5 fruit fly cellular contexts compared by ENCODE assay signal in genomic region chr3R:24565748-24566239, dm6.
TF ChIP-seq lines count a peak whose summit lies in the region.

No protein-coding gene starts in this region.

TF ChIP-seq in whole organism, adult, 20 proteins besides CTCF, POLR2A, EP300 and RAD21 (continued from another document):
- TF ChIP-seq CG11617 (GFP tag; optimal IDR thresholded peaks at IDR 0.05; lab: Kevin White, UChicago) (peak; percentile 42), bab1 (GFP tag; optimal IDR thresholded peaks at IDR 0.05; lab: Kevin White, UChicago) (peak; percentile 76), CG14711 (tag; optimal IDR thresholded peaks at IDR 0.05; lab: Kevin White, UChicago) (peak; percentile 77)

TF ChIP-seq in whole organism, embryonic, 481 proteins besides CTCF, POLR2A, EP300 and RAD21 (continued from another document and continues in another):
- TF ChIP-seq z (GFP tag; IDR thresholded peaks at IDR 0.05; lab: Robert Waterston, UW), result peak; percentile 51; the same call in 1 of the 3 replicates
- TF ChIP-seq CG2875 (GFP tag; optimal IDR thresholded peaks at IDR 0.05; lab: Kevin White, UChicago), result peak; percentile 39
- TF ChIP-seq CG13424 (tag; optimal IDR thresholded peaks at IDR 0.05; lab: Kevin White, UChicago), result peak; percentile 50
- TF ChIP-seq grau (tag; optimal IDR thresholded peaks at IDR 0.05; lab: Kevin White, UChicago), result peak; percentile 51
- peak; percentile 88 for TF ChIP-seq kni (GFP tag; optimal IDR thresholded peaks at IDR 0.05; lab: Kevin White, UChicago)
- TF ChIP-seq Ravus (GFP tag; IDR thresholded peaks at IDR 0.05; lab: Robert Waterston, UW), result no peak
- no peak for TF ChIP-seq sc (optimal IDR thresholded peaks at IDR 0.05; lab: Kevin White, UChicago)
- TF ChIP-seq sc (GFP tag; optimal IDR thresholded peaks at IDR 0.05; lab: Kevin White, UChicago), result peak; percentile 25
- TF ChIP-seq ftz-f1 (GFP tag; optimal IDR thresholded peaks at IDR 0.05; lab: Kevin White, UChicago), result peak; percentile 92
- TF ChIP-seq CG10654 (GFP tag; optimal IDR thresholded peaks at IDR 0.05; lab: Kevin White, UChicago), result no peak
- no peak for TF ChIP-seq Gsc (GFP tag; IDR thresholded peaks at IDR 0.05; lab: Robert Waterston, UW)
- TF ChIP-seq run (tag; optimal IDR thresholded peaks at IDR 0.05; lab: Kevin White, UChicago), result peak; percentile 46
- TF ChIP-seq gem (tag; optimal IDR thresholded peaks at IDR 0.05; lab: Kevin White, UChicago), result peak; percentile 45
- no peak for TF ChIP-seq CG16779 (GFP tag; IDR thresholded peaks at IDR 0.05; lab: Robert Waterston, UW)
- no peak for TF ChIP-seq CG11696 (GFP tag; IDR thresholded peaks at IDR 0.05; lab: Robert Waterston, UW)
- no peak for TF ChIP-seq hb (GFP tag; IDR thresholded peaks at IDR 0.05; lab: Robert Waterston, UW; ENCODE audit: partially characterized antibody)
- TF ChIP-seq CG9797 (GFP tag; optimal IDR thresholded peaks at IDR 0.05; lab: Kevin White, UChicago), result no peak
- peak; percentile 32 for TF ChIP-seq pho (GFP tag; optimal IDR thresholded peaks at IDR 0.05; lab: Kevin White, UChicago)
- no peak for TF ChIP-seq ab (GFP tag; optimal IDR thresholded peaks at IDR 0.05; lab: Kevin White, UChicago)
- peak; percentile 71 for TF ChIP-seq odd (GFP tag; optimal IDR thresholded peaks at IDR 0.05; lab: Kevin White, UChicago)
- TF ChIP-seq CG6813 (GFP tag; optimal IDR thresholded peaks at IDR 0.05; lab: Kevin White, UChicago), result peak; percentile 83
- no peak for TF ChIP-seq HLHmδ (GFP tag; optimal IDR thresholded peaks at IDR 0.05; lab: Kevin White, UChicago)
- peak; percentile 36; the same call in 1 of the 2 replicates for TF ChIP-seq Drgx (GFP tag; IDR thresholded peaks at IDR 0.05; lab: Robert Waterston, UW)
- TF ChIP-seq row (GFP tag; IDR thresholded peaks at IDR 0.05; lab: Robert Waterston, UW), result peak; percentile 27; the same call in 1 of the 3 replicates
- TF ChIP-seq al (GFP tag; IDR thresholded peaks at IDR 0.05; lab: Robert Waterston, UW), result no peak
- TF ChIP-seq lbe (GFP tag; optimal IDR thresholded peaks at IDR 0.05; lab: Kevin White, UChicago), result peak; percentile 78
- TF ChIP-seq CG1602 (GFP tag; optimal IDR thresholded peaks at IDR 0.05; lab: Kevin White, UChicago), result peak; percentile 0
- TF ChIP-seq CG10462 (GFP tag; optimal IDR thresholded peaks at IDR 0.05; lab: Kevin White, UChicago), result peak; percentile 8
- no peak for TF ChIP-seq maf-S (GFP tag; optimal IDR thresholded peaks at IDR 0.05; lab: Kevin White, UChicago)
- TF ChIP-seq CG11723 (GFP tag; optimal IDR thresholded peaks at IDR 0.05; lab: Kevin White, UChicago), result peak; percentile 38
- TF ChIP-seq CG2889 (GFP tag; IDR thresholded peaks at IDR 0.05; lab: Robert Waterston, UW), result no peak
- TF ChIP-seq CG12769 (tag; optimal IDR thresholded peaks at IDR 0.05; lab: Kevin White, UChicago), result peak; percentile 48

TF ChIP-seq in whole organism, prepupa, 60 proteins besides CTCF, POLR2A, EP300 and RAD21 (continued from another document):
- TF ChIP-seq ss (GFP tag; optimal IDR thresholded peaks at IDR 0.05; lab: Kevin White, UChicago) (peak; percentile 63 to 80), svp (GFP tag; lab: Kevin White, UChicago) (peak; percentile 79), CG9139 (GFP tag; optimal IDR thresholded peaks at IDR 0.05; lab: Kevin White, UChicago) (peak; percentile 43), Eip75B (GFP tag; optimal IDR thresholded peaks at IDR 0.05; lab: Kevin White, UChicago) (peak; percentile 54), salr (GFP tag; optimal IDR thresholded peaks at IDR 0.05; lab: Kevin White, UChicago) (no peak), Eip93F (GFP tag; optimal IDR thresholded peaks at IDR 0.05; lab: Kevin White, UChicago) (peak; percentile 33), CG8632 (GFP tag; optimal IDR thresholded peaks at IDR 0.05; lab: Kevin White, UChicago) (peak; percentile 17), CG6808 (GFP tag; optimal IDR thresholded peaks at IDR 0.05; lab: Kevin White, UChicago) (peak; percentile 37), CG10631 (GFP tag; optimal IDR thresholded peaks at IDR 0.05; lab: Kevin White, UChicago) (peak; percentile 9), CG15336 (GFP tag; IDR thresholded peaks at IDR 0.05; lab: Robert Waterston, UW) (peak; percentile 62), Smox (GFP tag; optimal IDR thresholded peaks at IDR 0.05; lab: Kevin White, UChicago) (peak; percentile 12), Hr38 (GFP tag; optimal IDR thresholded peaks at IDR 0.05; lab: Kevin White, UChicago) (no peak), CG10669 (GFP tag; optimal IDR thresholded peaks at IDR 0.05; lab: Kevin White, UChicago) (no peak), Hr39 (GFP tag; optimal IDR thresholded peaks at IDR 0.05; lab: Kevin White, UChicago) (no peak), Lpt (GFP tag; optimal IDR thresholded peaks at IDR 0.05; lab: Kevin White, UChicago) (peak; percentile 16), spab (GFP tag; optimal IDR thresholded peaks at IDR 0.05; lab: Kevin White, UChicago) (peak; percentile 31), CG6854 (GFP tag; optimal IDR thresholded peaks at IDR 0.05; lab: Kevin White, UChicago) (no peak), fkh (GFP tag; optimal IDR thresholded peaks at IDR 0.05; lab: Kevin White, UChicago) (peak; percentile 97), OdsH (GFP tag; optimal IDR thresholded peaks at IDR 0.05; lab: Kevin White, UChicago) (no peak), CG34406 (GFP tag; optimal IDR thresholded peaks at IDR 0.05; lab: Kevin White, UChicago) (peak; percentile 3), fd85E (GFP tag; optimal IDR thresholded peaks at IDR 0.05; lab: Kevin White, UChicago) (peak; percentile 37)

TF ChIP-seq in whole organism, pupa, 21 proteins besides CTCF, POLR2A, EP300 and RAD21 (continued from another document):
- no peak for TF ChIP-seq CG9948 (tag; optimal IDR thresholded peaks at IDR 0.05; lab: Kevin White, UChicago)
TF ChIP-seq in whole organism, pupa: peak in this region for 10.

TF ChIP-seq in whole organism, wandering third instar larva, 38 proteins besides CTCF, POLR2A, EP300 and RAD21 (continued from another document):
- TF ChIP-seq Dif (GFP tag; optimal IDR thresholded peaks at IDR 0.05; lab: Kevin White, UChicago; ENCODE audit: partially characterized antibody) (peak; percentile 92), fru (GFP tag; optimal IDR thresholded peaks at IDR 0.05; lab: Kevin White, UChicago) (peak; percentile 37), CG32264 (GFP tag; optimal IDR thresholded peaks at IDR 0.05; lab: Kevin White, UChicago) (peak; percentile 12), rgr (GFP tag; optimal IDR thresholded peaks at IDR 0.05; lab: Kevin White, UChicago) (peak; percentile 63), Hnf4 (GFP tag; optimal IDR thresholded peaks at IDR 0.05; lab: Kevin White, UChicago) (peak; percentile 48), OdsH (GFP tag; optimal IDR thresholded peaks at IDR 0.05; lab: Kevin White, UChicago) (peak; percentile 66), Hr83 (GFP tag; optimal IDR thresholded peaks at IDR 0.05; lab: Kevin White, UChicago; ENCODE audit: poor library complexity, severe bottlenecking) (peak; percentile 40), psq (GFP tag; optimal IDR thresholded peaks at IDR 0.05; lab: Kevin White, UChicago) (peak; percentile 91), Vsx2 (GFP tag; optimal IDR thresholded peaks at IDR 0.05; lab: Kevin White, UChicago; ENCODE audit: partially characterized antibody) (peak; percentile 75), usp (GFP tag; optimal IDR thresholded peaks at IDR 0.05; lab: Kevin White, UChicago) (no peak), HLH106 (tag; optimal IDR thresholded peaks at IDR 0.05; lab: Kevin White, UChicago) (no peak), lola (GFP tag; optimal IDR thresholded peaks at IDR 0.05; lab: Kevin White, UChicago) (no peak)
